Worm (Caenorhabditis elegans) whole organism, L4/young adult: Measurements from ENCODE around the gene Y116A8B.1.

Experiments used
- W03F9.2 ChIP-seq: fragments of 150-350 bp; optimal IDR thresholded peaks from 2 replicates; lab custom pipeline; 2014; ENCODE audit warnings: missing biosample characterization, missing genetic modification characterization
- dao-5 ChIP-seq: sonication (generic microtip); optimal IDR thresholded peaks from 2 replicates; lab custom pipeline; 2016; ENCODE audit warnings: missing genotype, missing genetic modification characterization, moderate library complexity, missing compliant biosample characterization
- him-1 ChIP-seq: sonication (generic microtip); optimal IDR thresholded peaks from 2 replicates; lab custom pipeline; 2016; ENCODE audit warnings: missing genotype, missing genetic modification reagents, missing genetic modification characterization, missing compliant biosample characterization

DNA sequence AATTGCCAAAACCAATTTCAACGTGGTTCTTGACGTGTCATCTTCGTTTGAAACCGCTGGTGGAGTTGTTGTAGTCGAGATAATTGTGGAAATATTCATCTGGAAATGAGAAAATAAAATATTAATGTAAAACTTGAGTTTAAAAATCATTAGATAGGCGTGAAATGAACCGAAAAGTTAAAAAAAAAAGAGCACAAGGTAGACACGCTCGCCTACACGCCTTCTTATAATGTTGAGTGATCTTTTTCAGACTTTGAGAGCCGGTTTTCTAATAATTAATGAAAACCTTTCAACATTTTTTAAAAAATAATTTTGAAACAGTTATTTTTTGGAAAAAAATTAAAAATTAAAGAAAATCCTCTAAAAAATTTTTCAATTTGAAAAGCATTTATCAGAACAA lies 14.8 kb downstream of the Y116A8B.1 start, which contains the start of gene npr-32:
- TF ChIP-seq W03F9.2 (no peak), dao-5 (no peak), him-1 (no peak)
